Fruit fly (Drosophila melanogaster) whole organism, adult: ENCODE measurements around the gene GstD4.

Experiments used
- CG12768 ChIP-seq: fragments of 200-800 bp; sonication (Bioruptor generic); optimal IDR thresholded peaks from 2 replicates; lab custom pipeline; 2017; ENCODE audit warnings: missing biosample characterization, missing genetic modification characterization, mild to moderate bottlenecking, moderate library complexity, missing genetic modification reagents
- CG7101 ChIP-seq: fragments of 200-800 bp; sonication (Bioruptor generic); optimal IDR thresholded peaks from 2 replicates; lab custom pipeline; 2018; ENCODE audit warnings: missing biosample characterization, mild to moderate bottlenecking, missing genetic modification characterization, moderate library complexity
- Clk ChIP-seq: fragments of 200-800 bp; sonication (Bioruptor generic); optimal IDR thresholded peaks from 2 replicates; lab custom pipeline; 2017; ENCODE audit warnings: missing biosample characterization, missing genetic modification characterization
- Mnt ChIP-seq: fragments of 200-800 bp; sonication (Bioruptor generic); optimal IDR thresholded peaks from 2 replicates; lab custom pipeline; 2016; ENCODE audit warnings: missing biosample characterization, mild to moderate bottlenecking, missing genetic modification characterization
- bab1 ChIP-seq: fragments of 200-800 bp; sonication (Bioruptor generic); optimal IDR thresholded peaks from 3 replicates; lab custom pipeline; 2019; ENCODE audit warnings: missing biosample characterization, mild to moderate bottlenecking, missing genetic modification characterization, moderate library complexity

DNA sequence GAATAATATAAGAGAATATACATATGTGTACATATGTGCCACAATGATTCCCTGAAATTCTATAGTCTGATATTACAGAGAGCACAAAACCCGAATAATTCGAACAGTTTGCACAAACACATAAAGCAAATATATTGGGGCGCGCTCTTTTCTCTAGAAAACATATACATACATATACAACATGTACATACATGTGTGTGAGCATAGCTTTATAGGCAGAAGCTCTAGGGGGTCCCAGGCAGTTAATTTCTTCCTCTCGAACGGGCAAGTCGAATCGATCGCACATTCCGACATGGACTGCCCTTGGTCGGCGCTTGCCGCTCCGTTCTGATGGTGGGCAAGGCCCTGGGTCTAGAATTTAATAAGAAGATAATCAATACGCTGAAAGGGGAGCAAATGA lies 1.1 kb upstream of the GstD4 start, which contains the start of gene GstD3:
- TF ChIP-seq Mnt, result no peak
- no peak for TF ChIP-seq Clk (GFP tag; lab: Kevin White, UChicago)
- no peak for TF ChIP-seq bab1 (GFP tag; lab: Kevin White, UChicago)
- TF ChIP-seq CG12768 (GFP tag; lab: Kevin White, UChicago), result no peak
- no peak for TF ChIP-seq CG7101 (tag; lab: Kevin White, UChicago)
